Fruit fly (Drosophila melanogaster) Kc167 (cell line): Measurements from ENCODE around the gene CG10435.

Source experiments
- Sin3A ChIP-seq: fragments of >200 bp; optimal IDR thresholded peaks from 2 replicates; lab custom pipeline; 2018; ENCODE audit warnings: missing external identifiers
- h ChIP-seq: fragments of >200 bp; optimal IDR thresholded peaks from 3 replicates; lab custom pipeline; 2018; ENCODE audit warnings: missing external identifiers
- insv ChIP-seq: fragments of >200 bp; optimal IDR thresholded peaks from 3 replicates; lab custom pipeline; 2018; ENCODE audit warnings: missing external identifiers
- psq ChIP-seq: fragments of >200 bp; optimal IDR thresholded peaks from 2 replicates; lab custom pipeline; 2017; ENCODE audit warnings: missing external identifiers
- ttk ChIP-seq: sonication (Bioruptor generic); optimal IDR thresholded peaks from 2 replicates; lab custom pipeline; 2017; ENCODE audit warnings: missing external identifiers

DNA sequence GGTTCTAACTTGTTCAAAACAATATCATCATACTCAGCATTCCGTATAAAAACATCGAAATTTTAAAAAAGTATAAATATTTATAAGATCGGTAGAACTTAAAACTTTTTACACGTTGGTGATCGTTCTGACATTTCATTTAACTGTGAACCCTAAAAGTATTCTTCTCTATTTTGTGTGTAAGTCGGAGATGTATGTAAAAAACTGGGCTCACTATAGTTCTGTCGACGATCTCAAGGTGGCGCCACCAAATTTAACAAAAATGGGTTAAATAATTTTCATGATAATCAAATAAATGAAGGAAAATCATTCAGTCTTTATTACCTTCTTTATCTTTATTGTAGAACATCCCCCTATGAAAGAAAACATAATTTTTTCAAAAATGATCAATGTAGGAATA is 31.6 kb downstream of the CG10435 start:
- TF ChIP-seq h (no peak), Sin3A (lab: Kevin White, UChicago) (no peak), ttk (no peak), insv (lab: Kevin White, UChicago) (no peak), psq (lab: Kevin White, UChicago) (no peak)
